Worm (Caenorhabditis elegans): ENCODE measurements around the gene Y48B6A.13.

The Y48B6A.13 gene

DNA sequence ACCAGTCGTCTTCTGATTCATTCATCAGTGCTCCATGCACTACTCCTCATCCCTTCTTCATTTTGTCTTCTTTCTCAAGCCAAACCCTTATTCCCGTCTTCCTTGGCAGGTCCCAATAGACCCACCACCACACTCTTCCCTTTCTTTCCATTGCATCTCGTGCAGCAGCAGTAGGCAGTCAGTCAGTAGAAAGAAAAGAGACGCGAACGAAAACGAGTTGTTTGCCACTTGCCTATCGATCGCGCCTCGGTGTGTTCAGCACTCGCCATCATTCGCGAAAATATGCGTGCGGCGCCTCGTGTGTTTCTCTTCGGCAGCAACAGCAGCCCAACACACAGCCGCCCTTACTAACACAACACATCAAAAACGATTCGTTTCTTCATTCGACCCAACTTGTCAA lies 23.4 kb upstream of the Y48B6A.13 start:
- peak; percentile 75 for TF ChIP-seq hmg-11 (tag; optimal IDR thresholded peaks at IDR 0.05)
- TF ChIP-seq lin-39 (tag; optimal IDR thresholded peaks at IDR 0.05) = peak; percentile 20
- peak; percentile 47 for TF ChIP-seq snpc-4 (tag; optimal IDR thresholded peaks at IDR 0.05)
- peak; percentile 18 for TF ChIP-seq lin-15B (tag; optimal IDR thresholded peaks at IDR 0.05)
- TF ChIP-seq nhr-25 (tag; optimal IDR thresholded peaks at IDR 0.05) = peak; percentile 43
- peak; percentile 51 for TF ChIP-seq ceh-28 (tag; optimal IDR thresholded peaks at IDR 0.05)
- TF ChIP-seq ceh-16 (tag; optimal IDR thresholded peaks at IDR 0.05) = no peak
- TF ChIP-seq nfya-1 (tag; optimal IDR thresholded peaks at IDR 0.05; ENCODE audit: insufficient read depth) = peak; percentile 62
- peak; percentile 70 for TF ChIP-seq mdl-1 (tag; optimal IDR thresholded peaks at IDR 0.05)
- no peak for TF ChIP-seq lsy-12 (tag; optimal IDR thresholded peaks at IDR 0.05)
- peak; percentile 45 for TF ChIP-seq pha-4 (tag; optimal IDR thresholded peaks at IDR 0.05)
- no peak for TF ChIP-seq jun-1 (tag; optimal IDR thresholded peaks at IDR 0.05)
- peak; percentile 38 for TF ChIP-seq elt-2 (tag; optimal IDR thresholded peaks at IDR 0.05)

DNA sequence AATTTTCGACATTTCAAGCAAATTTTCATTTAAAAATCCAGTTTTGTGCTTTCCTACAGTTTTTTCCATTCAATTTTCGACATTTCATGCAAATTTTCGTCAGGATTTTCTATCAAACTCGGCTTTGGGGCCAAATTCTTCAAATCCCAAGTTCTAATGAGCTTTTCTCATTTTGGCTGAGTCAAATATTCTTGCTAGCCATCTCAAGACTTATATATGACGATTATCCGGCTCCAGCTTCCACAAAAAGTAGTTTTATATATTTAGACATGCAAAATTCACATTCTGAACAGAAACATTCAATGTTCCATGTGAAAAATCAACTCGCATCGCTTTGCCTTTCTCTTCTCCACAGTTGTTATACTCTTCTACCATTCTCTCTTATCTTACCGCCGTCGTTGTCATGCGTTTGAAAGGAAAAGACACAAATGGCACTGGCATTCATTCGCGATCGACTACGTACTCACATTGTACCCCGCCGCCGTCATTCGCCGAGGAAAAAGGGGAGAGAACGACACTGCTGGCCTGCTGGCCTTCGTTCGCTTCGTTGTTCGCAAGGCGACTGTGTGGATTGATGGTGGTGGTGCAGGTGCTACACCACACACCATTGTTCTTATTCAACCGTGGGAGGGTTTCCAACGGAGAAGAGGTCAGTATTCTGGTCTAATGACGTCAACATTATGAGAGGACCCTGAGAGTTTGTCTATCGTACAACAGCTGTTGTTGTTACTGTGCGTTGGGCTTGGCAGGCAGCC lies 21.9 kb upstream of the Y48B6A.13 start:
- TF ChIP-seq elt-3 (tag; optimal IDR thresholded peaks at IDR 0.05) = no peak
- peak; percentile 42 for TF ChIP-seq pha-4 (tag; optimal IDR thresholded peaks at IDR 0.05)
- no peak for TF ChIP-seq tbx-2 (tag; optimal IDR thresholded peaks at IDR 0.05)
- TF ChIP-seq snpc-4 (tag; optimal IDR thresholded peaks at IDR 0.05) = peak; percentile 42
- TF ChIP-seq ceh-16 (tag; optimal IDR thresholded peaks at IDR 0.05) = no peak
- no peak for TF ChIP-seq R02D3.7 (tag; optimal IDR thresholded peaks at IDR 0.05)
- no peak for TF ChIP-seq zag-1 (tag; optimal IDR thresholded peaks at IDR 0.05)
- TF ChIP-seq nfya-1 (tag; optimal IDR thresholded peaks at IDR 0.05; ENCODE audit: insufficient read depth) = peak; percentile 19
- TF ChIP-seq sea-2 (GFP tag; optimal IDR thresholded peaks at IDR 0.05) = peak; percentile 9
- TF ChIP-seq pqm-1 (tag; optimal IDR thresholded peaks at IDR 0.05) = peak; percentile 52
- peak; percentile 87 for TF ChIP-seq nhr-25 (tag; optimal IDR thresholded peaks at IDR 0.05)
- peak; percentile 46 for TF ChIP-seq jun-1 (tag; optimal IDR thresholded peaks at IDR 0.05)
- peak; percentile 69 for TF ChIP-seq elt-2 (tag; optimal IDR thresholded peaks at IDR 0.05)

DNA sequence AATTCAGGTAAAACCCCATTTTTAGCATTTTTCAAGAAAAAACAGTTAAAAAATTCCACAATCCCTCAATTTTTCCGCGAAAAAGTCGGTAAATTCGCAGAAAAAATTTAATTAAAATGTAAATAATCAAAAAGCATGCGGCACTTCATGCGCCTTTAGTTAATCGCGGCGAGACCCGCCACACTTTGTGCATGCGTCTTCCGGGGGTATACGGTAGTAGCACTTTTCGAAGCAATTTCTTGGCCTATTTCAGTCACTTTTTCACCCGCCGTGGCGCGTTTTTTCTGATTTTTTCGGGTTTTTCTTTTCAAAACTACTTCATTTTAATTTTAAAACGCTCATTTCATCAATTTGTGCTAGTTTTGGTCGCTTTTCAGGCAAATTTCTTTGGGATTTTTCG lies 21.2 kb upstream of the Y48B6A.13 start:
- TF ChIP-seq nhr-77 (tag; optimal IDR thresholded peaks at IDR 0.05) = no peak
- TF ChIP-seq unc-62 (GFP tag; optimal IDR thresholded peaks at IDR 0.05) = no peak
- no peak for TF ChIP-seq egl-5 (tag; optimal IDR thresholded peaks at IDR 0.05)
- no peak for TF ChIP-seq ceh-16 (tag; optimal IDR thresholded peaks at IDR 0.05)
- TF ChIP-seq nhr-23 (tag; optimal IDR thresholded peaks at IDR 0.05) = no peak
- no peak for TF ChIP-seq pha-4 (tag; optimal IDR thresholded peaks at IDR 0.05)
- no peak for TF ChIP-seq ceh-9 (tag; optimal IDR thresholded peaks at IDR 0.05)
- TF ChIP-seq snpc-4 (tag; optimal IDR thresholded peaks at IDR 0.05) = no peak
- no peak for TF ChIP-seq ztf-4 (tag; optimal IDR thresholded peaks at IDR 0.05)

DNA sequence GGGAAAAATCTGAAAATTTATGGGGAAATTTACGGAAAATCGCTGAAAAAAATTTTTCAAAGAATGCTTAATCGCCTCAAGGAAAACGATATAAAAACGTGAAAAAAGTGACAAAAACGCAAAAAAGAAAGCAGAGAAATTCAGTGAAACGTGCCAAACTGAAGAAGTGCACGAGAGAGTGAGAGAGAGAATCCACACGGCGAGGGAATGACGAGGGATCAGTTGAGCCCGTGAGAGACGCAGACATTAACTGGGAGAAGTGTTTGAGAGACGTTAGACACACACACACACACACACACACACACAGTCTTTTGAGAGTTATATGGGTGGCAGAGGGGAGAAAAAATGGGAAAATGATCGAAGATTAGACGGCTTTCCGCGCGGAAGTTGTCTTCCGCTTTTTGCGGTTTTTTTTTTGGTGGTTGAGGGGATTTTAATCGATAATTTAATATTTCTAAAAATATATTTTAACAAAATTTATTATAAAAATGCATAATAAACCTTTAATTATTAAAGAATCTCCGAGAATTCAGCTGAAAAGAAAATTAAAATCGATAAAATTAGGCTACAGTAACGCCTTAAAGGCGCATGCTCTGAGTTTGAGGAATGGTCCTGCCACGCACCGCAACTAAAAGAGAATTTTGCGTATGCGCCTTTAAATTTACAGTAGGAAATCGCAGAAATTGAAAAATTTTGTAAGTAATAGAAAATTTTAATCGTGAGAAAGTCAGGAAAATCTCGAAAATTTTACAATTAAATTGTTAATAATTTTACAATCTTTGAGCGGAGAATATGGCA lies 18.6 kb upstream of the Y48B6A.13 start:
- TF ChIP-seq fkh-10 (GFP tag; optimal IDR thresholded peaks at IDR 0.05) (peak; percentile 32), egl-5 (tag; optimal IDR thresholded peaks at IDR 0.05) (no peak), elt-2 (tag; optimal IDR thresholded peaks at IDR 0.05) (peak; percentile 40), daf-12 (tag; optimal IDR thresholded peaks at IDR 0.05) (no peak), nhr-23 (tag; optimal IDR thresholded peaks at IDR 0.05) (peak; percentile 22), mml-1 (tag; optimal IDR thresholded peaks at IDR 0.05) (no peak), jun-1 (tag; optimal IDR thresholded peaks at IDR 0.05) (peak; percentile 11), zag-1 (tag; optimal IDR thresholded peaks at IDR 0.05) (no peak), snpc-4 (tag; optimal IDR thresholded peaks at IDR 0.05) (peak; percentile 20), pqm-1 (tag; optimal IDR thresholded peaks at IDR 0.05) (no peak), nhr-43 (tag; optimal IDR thresholded peaks at IDR 0.05; ENCODE audit: poor library complexity, severe bottlenecking) (no peak), ceh-9 (tag; optimal IDR thresholded peaks at IDR 0.05) (no peak), hmg-11 (tag; optimal IDR thresholded peaks at IDR 0.05) (peak; percentile 88), sea-2 (GFP tag; optimal IDR thresholded peaks at IDR 0.05) (no peak), lsy-12 (tag; optimal IDR thresholded peaks at IDR 0.05) (no peak), unc-39 (tag; optimal IDR thresholded peaks at IDR 0.05) (no peak), fkh-2 (tag; optimal IDR thresholded peaks at IDR 0.05) (no peak), lin-15B (tag; optimal IDR thresholded peaks at IDR 0.05) (peak; percentile 71), nhr-25 (tag; optimal IDR thresholded peaks at IDR 0.05) (peak; percentile 47), R02D3.7 (tag; optimal IDR thresholded peaks at IDR 0.05) (no peak), ztf-4 (tag; optimal IDR thresholded peaks at IDR 0.05) (no peak), eor-1 (tag; optimal IDR thresholded peaks at IDR 0.05) (no peak), ceh-82 (tag; optimal IDR thresholded peaks at IDR 0.05) (no peak), elt-1 (tag; optimal IDR thresholded peaks at IDR 0.05) (peak; percentile 19), nhr-76 (tag; optimal IDR thresholded peaks at IDR 0.05) (no peak), lin-39 (tag; optimal IDR thresholded peaks at IDR 0.05) (peak; percentile 66), mdl-1 (tag; optimal IDR thresholded peaks at IDR 0.05) (peak; percentile 35), fos-1 (tag; optimal IDR thresholded peaks at IDR 0.05) (no peak), nhr-12 (tag; optimal IDR thresholded peaks at IDR 0.05) (no peak), nfya-1 (tag; optimal IDR thresholded peaks at IDR 0.05; ENCODE audit: insufficient read depth) (peak; percentile 82), ceh-28 (tag; optimal IDR thresholded peaks at IDR 0.05) (no peak), egl-27 (tag; optimal IDR thresholded peaks at IDR 0.05) (no peak), ceh-16 (tag; optimal IDR thresholded peaks at IDR 0.05) (no peak), nhr-28 (tag; optimal IDR thresholded peaks at IDR 0.05) (no peak), tbx-2 (tag; optimal IDR thresholded peaks at IDR 0.05) (no peak)
